Fruit fly (Drosophila melanogaster) whole organism: ENCODE data around the gene Rrp5.

ENCODE experiments used
- CG8478 ChIP-seq: fragments of >200 bp; optimal IDR thresholded peaks from 2 replicates; lab custom pipeline; 2018; ENCODE audit warnings: inconsistent platforms
- Dll ChIP-seq: fragments of >200 bp; optimal IDR thresholded peaks from 2 replicates; lab custom pipeline; 2017
- EcR ChIP-seq, 2 experiments: fragments of >200 bp; optimal IDR thresholded peaks; 2 replicates each; lab custom pipeline; 2017; ENCODE audit warnings: missing biosample characterization in 2 of 2, missing genetic modification characterization in 2 of 2, missing genetic modification reagents in 2 of 2
- pan ChIP-seq: fragments of >200 bp; optimal IDR thresholded peaks from 2 replicates; lab custom pipeline; 2017
- psq ChIP-seq: fragments of >200 bp; optimal IDR thresholded peaks from 2 replicates; lab custom pipeline; 2017
- usp ChIP-seq: fragments of >200 bp; optimal IDR thresholded peaks from 2 replicates; lab custom pipeline; 2017; ENCODE audit warnings: missing biosample characterization, missing genetic modification characterization, mixed read lengths

dm6 chr3R:24298534-24298936 lies 34.6 kb downstream of the Rrp5 start:
- TF ChIP-seq pan (lab: Kevin White, UChicago): no peak
- TF ChIP-seq usp: no peak
- TF ChIP-seq psq (lab: Kevin White, UChicago): no peak
- no peak for TF ChIP-seq EcR (GFP tag; optimal IDR thresholded peaks at IDR 0.05; lab: Kevin White, UChicago)
- TF ChIP-seq CG8478: no peak
- TF ChIP-seq Dll (lab: Kevin White, UChicago): no peak
